Worm (Caenorhabditis elegans): ENCODE measurements around the gene T19D2.13.

ce11 chrX:3969353-3969752, 27.2 kb upstream of the T19D2.13 start:
- no peak for TF ChIP-seq him-1 (tag; optimal IDR thresholded peaks at IDR 0.05)
- TF ChIP-seq dao-5 (tag; optimal IDR thresholded peaks at IDR 0.05), result no peak
